Worm (Caenorhabditis elegans): ENCODE results near the gene ZK813.3.

The ZK813.3 gene

DNA sequence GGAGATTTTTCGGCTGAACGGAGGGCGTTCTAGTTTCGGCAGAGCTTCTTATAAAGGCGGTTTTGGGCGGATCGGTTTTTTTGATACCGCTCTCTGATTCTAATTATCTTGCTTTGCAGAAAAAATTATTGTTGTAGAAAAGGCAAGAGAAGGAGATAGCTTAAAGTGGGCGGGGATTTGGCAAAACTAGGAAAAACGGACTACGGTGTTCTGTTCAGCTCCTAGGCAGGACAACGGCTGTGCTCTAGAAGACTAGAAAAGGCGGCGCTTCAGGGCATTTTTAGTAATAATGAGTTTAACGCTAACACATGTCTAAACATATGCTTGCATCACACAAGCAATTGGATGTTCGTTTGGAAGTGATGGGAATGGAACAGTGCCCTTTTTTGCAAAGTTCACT, 22.6 kb upstream of the ZK813.3 start, which contains the start of gene C04F6.7:
Gene C04F6.7 (minus strand): TSS at position 101 of the 400 bp plus-strand sequence.
- no peak for TF ChIP-seq pat-9 (tag; optimal IDR thresholded peaks at IDR 0.05)
- no peak for TF ChIP-seq ref-2 (tag; optimal IDR thresholded peaks at IDR 0.05)
- no peak for TF ChIP-seq unc-3 (GFP tag; conservative IDR thresholded peaks at IDR 0.05)
- TF ChIP-seq unc-3 (tag; optimal IDR thresholded peaks at IDR 0.05) = no peak
- TF ChIP-seq dmd-4 (tag; optimal IDR thresholded peaks at IDR 0.05; ENCODE audit: borderline replicate concordance) = no peak
- TF ChIP-seq elt-2 (tag; optimal IDR thresholded peaks at IDR 0.05) = no peak
- no peak for TF ChIP-seq hlh-13 (GFP tag; optimal IDR thresholded peaks at IDR 0.05)
- no peak for TF ChIP-seq ceh-2 (tag; optimal IDR thresholded peaks at IDR 0.05)
- TF ChIP-seq fax-1 (tag; optimal IDR thresholded peaks at IDR 0.05) = no peak
- TF ChIP-seq eyg-1 (tag; optimal IDR thresholded peaks at IDR 0.05) = no peak

DNA sequence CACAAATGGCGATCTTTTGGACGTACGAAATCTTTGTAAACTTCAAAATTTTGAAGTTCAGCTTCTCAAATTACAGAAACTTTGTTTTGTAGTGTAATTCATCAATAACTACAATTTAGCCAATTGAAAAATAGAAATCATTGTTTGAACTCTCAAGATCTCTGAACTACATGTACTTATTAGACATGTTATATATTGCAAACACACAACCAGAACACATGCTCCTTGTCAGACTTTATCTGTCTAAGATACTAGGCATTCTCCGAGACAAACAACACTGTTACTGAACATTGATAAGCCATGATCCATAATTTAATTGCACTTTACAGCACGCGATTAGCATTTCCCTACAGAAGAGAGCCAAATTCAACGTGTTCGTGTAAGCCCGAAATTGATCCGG, 17.1 kb upstream of the ZK813.3 start, which contains the start of gene ZK813.6:
Gene ZK813.6 (plus strand): TSS at position 301 of the 400 bp plus-strand sequence.
- TF ChIP-seq sox-2 (GFP tag; IDR thresholded peaks at IDR 0.05) (no peak), ceh-30 (tag; optimal IDR thresholded peaks at IDR 0.05) (no peak), tbx-7 (tag; optimal IDR thresholded peaks at IDR 0.05) (no peak), ceh-22 (tag; optimal IDR thresholded peaks at IDR 0.05) (no peak), nhr-11 (tag; optimal IDR thresholded peaks at IDR 0.05) (no peak), lin-11 (tag; optimal IDR thresholded peaks at IDR 0.05) (no peak), eyg-1 (tag; optimal IDR thresholded peaks at IDR 0.05) (no peak), hlh-30 (tag; optimal IDR thresholded peaks at IDR 0.05; ENCODE audit: insufficient read depth) (no peak), lim-6 (tag; optimal IDR thresholded peaks at IDR 0.05) (no peak), ceh-19 (GFP tag; optimal IDR thresholded peaks at IDR 0.05) (no peak), npax-4 (tag; optimal IDR thresholded peaks at IDR 0.05) (no peak)

DNA sequence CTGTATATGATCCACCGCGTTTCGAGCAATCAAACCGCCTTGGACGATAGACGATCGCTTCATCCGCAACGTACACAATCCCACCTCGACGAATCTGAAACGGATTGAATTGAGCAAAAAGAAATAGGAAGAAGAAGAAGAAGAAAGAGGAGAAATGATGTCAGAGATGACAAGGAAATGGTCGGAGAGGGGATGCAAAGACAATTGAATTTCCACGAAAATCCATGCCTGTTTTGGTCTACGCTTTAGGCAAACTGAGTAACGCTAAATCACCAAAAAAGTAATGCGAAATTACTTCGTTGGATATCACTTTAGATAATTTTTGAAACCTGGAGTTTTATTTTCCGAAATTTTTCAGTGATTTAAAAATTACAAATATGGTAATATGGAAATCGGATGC, 12.5 kb upstream of the ZK813.3 start:
- peak; percentile 79 for TF ChIP-seq unc-42 (tag; optimal IDR thresholded peaks at IDR 0.05)
- no peak for TF ChIP-seq hlh-15 (tag; optimal IDR thresholded peaks at IDR 0.05)
- TF ChIP-seq rnt-1 (tag; optimal IDR thresholded peaks at IDR 0.05) = no peak

DNA sequence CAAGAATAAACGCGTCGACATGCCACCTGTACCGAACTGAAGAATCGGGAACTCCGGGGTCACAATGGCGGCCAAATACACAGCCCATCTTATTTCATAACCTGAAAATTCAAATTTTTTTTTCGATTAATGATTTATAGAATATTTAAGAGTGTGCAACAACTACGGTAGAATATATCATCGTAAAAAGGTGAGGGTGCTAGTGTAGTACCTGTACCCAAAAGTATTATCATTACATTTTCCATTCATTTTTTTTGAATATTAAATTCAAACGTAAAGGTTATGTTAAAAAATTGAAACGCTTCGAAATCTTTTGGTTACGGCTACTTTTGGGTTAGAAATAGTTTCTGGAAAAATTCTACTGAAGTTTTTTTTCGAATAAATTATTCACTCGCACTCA, 11.6 kb upstream of the ZK813.3 start, which contains the start of gene ZK813.4:
Gene ZK813.4 (minus strand): TSS at position 101 of the 400 bp plus-strand sequence.
- TF ChIP-seq ceh-34 (tag; optimal IDR thresholded peaks at IDR 0.05) = no peak
- TF ChIP-seq madf-2 (tag; optimal IDR thresholded peaks at IDR 0.05) = no peak
- no peak for TF ChIP-seq ets-4 (tag; optimal IDR thresholded peaks at IDR 0.05)
- TF ChIP-seq lim-6 (tag; optimal IDR thresholded peaks at IDR 0.05) = no peak
- no peak for TF ChIP-seq ztf-16 (tag; optimal IDR thresholded peaks at IDR 0.05)
- no peak for TF ChIP-seq syd-9 (tag; optimal IDR thresholded peaks at IDR 0.05)
- TF ChIP-seq ceh-9 (tag; optimal IDR thresholded peaks at IDR 0.05) = no peak
- TF ChIP-seq Y22D7AL.16 (tag; optimal IDR thresholded peaks at IDR 0.05) = no peak
- TF ChIP-seq nfya-1 (tag; optimal IDR thresholded peaks at IDR 0.05) = no peak
- no peak for TF ChIP-seq ahr-1 (tag; optimal IDR thresholded peaks at IDR 0.05)
- no peak for TF ChIP-seq che-1 (tag; optimal IDR thresholded peaks at IDR 0.05)
- no peak for TF ChIP-seq dmd-4 (tag; optimal IDR thresholded peaks at IDR 0.05; ENCODE audit: borderline replicate concordance)
- TF ChIP-seq C38D4.7 (GFP tag; optimal IDR thresholded peaks at IDR 0.05) = no peak

DNA sequence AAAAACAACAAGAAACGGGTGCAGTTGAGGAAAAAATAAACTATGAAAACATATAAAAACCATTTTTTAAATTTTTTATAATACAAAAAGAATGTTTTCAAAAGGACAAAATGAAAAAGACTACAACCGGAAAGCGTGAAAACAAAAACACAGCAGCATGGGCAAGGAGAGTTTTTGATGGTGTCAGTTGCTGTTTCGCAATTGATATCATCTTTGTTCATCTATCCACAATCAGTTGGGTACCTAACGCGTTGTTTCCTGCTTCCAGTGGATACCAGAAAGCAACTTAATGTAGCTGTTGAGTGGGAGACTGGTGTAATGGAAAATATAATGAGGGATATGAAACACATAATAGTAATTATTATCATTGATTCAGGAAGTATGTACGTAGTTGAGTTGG, 1.8 kb upstream of the ZK813.3 start:
- no peak for TF ChIP-seq npax-4 (tag; optimal IDR thresholded peaks at IDR 0.05)
- no peak for TF ChIP-seq C08G9.2 (tag; optimal IDR thresholded peaks at IDR 0.05)
- no peak for TF ChIP-seq ceh-14 (tag; optimal IDR thresholded peaks at IDR 0.05)
- TF ChIP-seq pag-3 (tag; optimal IDR thresholded peaks at IDR 0.05; ENCODE audit: borderline replicate concordance) = no peak
- TF ChIP-seq tbx-2 (tag; optimal IDR thresholded peaks at IDR 0.05) = no peak
- no peak for TF ChIP-seq fkh-10 (GFP tag; optimal IDR thresholded peaks at IDR 0.05)
- TF ChIP-seq pqm-1 (tag; optimal IDR thresholded peaks at IDR 0.05) = no peak
- no peak for TF ChIP-seq mec-3 (tag; optimal IDR thresholded peaks at IDR 0.05; ENCODE audit: borderline replicate concordance)
- no peak for TF ChIP-seq unc-86 (tag; optimal IDR thresholded peaks at IDR 0.05)
- TF ChIP-seq pros-1 (tag; optimal IDR thresholded peaks at IDR 0.05) = no peak

Measured in whole organism, late embryonic.